Worm (Caenorhabditis elegans): ENCODE results near the gene nhx-4.

- TF ChIP-seq fos-1 (tag; optimal IDR thresholded peaks at IDR 0.05) (no peak), lin-39 (tag; optimal IDR thresholded peaks at IDR 0.05) (no peak), lin-15B (tag; optimal IDR thresholded peaks at IDR 0.05) (no peak), nhr-12 (tag; optimal IDR thresholded peaks at IDR 0.05) (no peak), unc-62 (GFP tag; optimal IDR thresholded peaks at IDR 0.05) (no peak), unc-130 (tag; optimal IDR thresholded peaks at IDR 0.05) (no peak), jun-1 (tag; optimal IDR thresholded peaks at IDR 0.05) (no peak), F16B12.6 (tag; optimal IDR thresholded peaks at IDR 0.05) (no peak), nhr-77 (tag; optimal IDR thresholded peaks at IDR 0.05) (no peak), ceh-88 (GFP tag; IDR thresholded peaks at IDR 0.05) (no peak), mep-1 (tag; optimal IDR thresholded peaks at IDR 0.05) (no peak), aly-2 (tag; optimal IDR thresholded peaks at IDR 0.05) (no peak), zag-1 (tag; optimal IDR thresholded peaks at IDR 0.05) (no peak), snpc-4 (tag; optimal IDR thresholded peaks at IDR 0.05) (no peak)
These were observed 23.7 kb downstream of the nhx-4 start for ce11 chrX:6937742-6938141.

Data from whole organism, L1 larva.